Worm (Caenorhabditis elegans) whole organism, mixed stage, embryonic: Measurements from ENCODE around the gene adk-1.
A peak's percentile ranks its signal among the peaks of the same experiment; 100 is the strongest.
"Not testable (repeated sequence)": the region's sequence is repeated elsewhere in the genome, so short reads cannot be mapped to it uniquely, and the experiment has no call there.

Experiments
- M03D4.4 ChIP-seq: sonication (generic microtip); optimal IDR thresholded peaks from 2 replicates; lab custom pipeline; 2017; ENCODE audit warnings: mild to moderate bottlenecking, missing genetic modification characterization, missing compliant biosample characterization
- bed-3 ChIP-seq: fragments of 200-800 bp; sonication (Bioruptor generic); optimal IDR thresholded peaks from 3 replicates; lab custom pipeline; 2018; ENCODE audit warnings: mild to moderate bottlenecking, missing genetic modification characterization, moderate library complexity, missing compliant biosample characterization
- blmp-1 ChIP-seq: fragments of 150-350 bp; optimal IDR thresholded peaks from 2 replicates; lab custom pipeline; 2014; ENCODE audit warnings: missing biosample characterization, missing genetic modification characterization
- ceh-39 ChIP-seq: fragments of 150-350 bp; optimal IDR thresholded peaks from 2 replicates; lab custom pipeline; 2014; ENCODE audit warnings: missing biosample characterization, missing genetic modification characterization
- ceh-43 ChIP-seq: fragments of 200-800 bp; sonication (Bioruptor generic); optimal IDR thresholded peaks from 2 replicates; lab custom pipeline; 2018; ENCODE audit warnings: mild to moderate bottlenecking, missing genetic modification characterization, moderate library complexity, missing compliant biosample characterization
- ceh-83 ChIP-seq: fragments of 200-800 bp; sonication (Bioruptor generic); optimal IDR thresholded peaks from 2 replicates; lab custom pipeline; 2018; ENCODE audit warnings: mild to moderate bottlenecking, missing genetic modification characterization, missing compliant biosample characterization
- ces-1 ChIP-seq: fragments of 150-350 bp; optimal IDR thresholded peaks from 2 replicates; lab custom pipeline; 2014; ENCODE audit warnings: missing biosample characterization, missing genetic modification reagents, missing genetic modification characterization
- drap-1 ChIP-seq: fragments of 200-800 bp; sonication (Bioruptor generic); optimal IDR thresholded peaks from 3 replicates; lab custom pipeline; 2018; ENCODE audit warnings: mild to moderate bottlenecking, missing genetic modification characterization, missing compliant biosample characterization
- elt-1 ChIP-seq: sonication (generic microtip); optimal IDR thresholded peaks from 2 replicates; lab custom pipeline; 2017; ENCODE audit warnings: missing genetic modification characterization, mild to moderate bottlenecking, missing compliant biosample characterization, antibody characterized with exemption, moderate library complexity, borderline replicate concordance; ENCODE audit not compliant: insufficient read depth
- elt-3 ChIP-seq: fragments of 150-350 bp; optimal IDR thresholded peaks from 2 replicates; lab custom pipeline; 2014; ENCODE audit warnings: missing biosample characterization, missing genetic modification characterization
- flh-1 ChIP-seq: fragments of 200-800 bp; sonication (Bioruptor generic); optimal IDR thresholded peaks from 2 replicates; lab custom pipeline; 2018; ENCODE audit warnings: mild to moderate bottlenecking, missing genetic modification characterization, moderate library complexity, missing compliant biosample characterization
- ham-2 ChIP-seq: fragments of 200-800 bp; sonication (Bioruptor generic); optimal IDR thresholded peaks from 2 replicates; lab custom pipeline; 2018; ENCODE audit warnings: mild to moderate bottlenecking, missing genetic modification characterization, missing compliant biosample characterization
- hlh-1 ChIP-seq: fragments of 150-350 bp; optimal IDR thresholded peaks from 2 replicates; lab custom pipeline; 2014; ENCODE audit warnings: missing biosample characterization, missing genetic modification reagents, missing genetic modification characterization
- lin-13 ChIP-seq: fragments of 150-350 bp; optimal IDR thresholded peaks from 2 replicates; lab custom pipeline; 2014; ENCODE audit warnings: missing biosample characterization, missing genetic modification characterization
- lin-32 ChIP-seq: fragments of 200-800 bp; sonication (Bioruptor generic); optimal IDR thresholded peaks from 2 replicates; lab custom pipeline; 2018; ENCODE audit warnings: mild to moderate bottlenecking, missing genetic modification characterization, missing compliant biosample characterization
- lsy-2 ChIP-seq: fragments of 150-350 bp; optimal IDR thresholded peaks from 2 replicates; lab custom pipeline; 2014; ENCODE audit warnings: missing biosample characterization, missing genetic modification characterization
- mab-5 ChIP-seq: fragments of 150-350 bp; optimal IDR thresholded peaks from 2 replicates; lab custom pipeline; 2014; ENCODE audit warnings: missing biosample characterization, missing genetic modification characterization
- mep-1 ChIP-seq: fragments of 150-350 bp; optimal IDR thresholded peaks from 2 replicates; lab custom pipeline; 2017; ENCODE audit warnings: missing biosample characterization, missing genetic modification reagents, missing genetic modification characterization, inconsistent platforms
- mls-2 ChIP-seq: sonication (generic microtip); optimal IDR thresholded peaks from 2 replicates; lab custom pipeline; 2016; ENCODE audit warnings: mild to moderate bottlenecking, missing genetic modification characterization, moderate library complexity, missing compliant biosample characterization
- nhr-12 ChIP-seq: fragments of 150-350 bp; optimal IDR thresholded peaks from 2 replicates; lab custom pipeline; 2014; ENCODE audit warnings: missing biosample characterization, missing genetic modification characterization
- nhr-237 ChIP-seq: fragments of 150-350 bp; optimal IDR thresholded peaks from 2 replicates; lab custom pipeline; 2014; ENCODE audit warnings: missing biosample characterization, missing genetic modification characterization
- nhr-28 ChIP-seq: fragments of 150-350 bp; optimal IDR thresholded peaks from 2 replicates; lab custom pipeline; 2014; ENCODE audit warnings: missing biosample characterization, missing genetic modification characterization
- nhr-76 ChIP-seq: sonication (generic microtip); optimal IDR thresholded peaks from 2 replicates; lab custom pipeline; 2017; ENCODE audit warnings: missing biosample characterization, missing genetic modification characterization
- pha-4 ChIP-seq: fragments of 150-350 bp; optimal IDR thresholded peaks from 2 replicates; lab custom pipeline; 2018; ENCODE audit warnings: missing biosample characterization, missing genetic modification reagents, missing genetic modification characterization
- sem-2 ChIP-seq: fragments of 200-800 bp; sonication (Bioruptor generic); optimal IDR thresholded peaks from 2 replicates; lab custom pipeline; 2018; ENCODE audit warnings: mild to moderate bottlenecking, missing genetic modification characterization, missing compliant biosample characterization
- sptf-1 ChIP-seq: sonication (generic microtip); optimal IDR thresholded peaks from 2 replicates; lab custom pipeline; 2017; ENCODE audit warnings: mild to moderate bottlenecking, missing genetic modification characterization, moderate library complexity, missing compliant biosample characterization
- tbx-8 ChIP-seq: fragments of 200-800 bp; sonication (Bioruptor generic); optimal IDR thresholded peaks from 2 replicates; lab custom pipeline; 2018; ENCODE audit warnings: mild to moderate bottlenecking, missing genetic modification characterization, moderate library complexity, missing compliant biosample characterization
- unc-120 ChIP-seq: sonication (generic microtip); optimal IDR thresholded peaks from 2 replicates; lab custom pipeline; 2017; ENCODE audit warnings: missing genetic modification characterization, missing compliant biosample characterization; ENCODE audit not compliant: poor library complexity, severe bottlenecking
- unc-39 ChIP-seq: fragments of 150-350 bp; optimal IDR thresholded peaks from 2 replicates; lab custom pipeline; 2014; ENCODE audit warnings: missing biosample characterization, missing genetic modification characterization

The adk-1 gene

DNA sequence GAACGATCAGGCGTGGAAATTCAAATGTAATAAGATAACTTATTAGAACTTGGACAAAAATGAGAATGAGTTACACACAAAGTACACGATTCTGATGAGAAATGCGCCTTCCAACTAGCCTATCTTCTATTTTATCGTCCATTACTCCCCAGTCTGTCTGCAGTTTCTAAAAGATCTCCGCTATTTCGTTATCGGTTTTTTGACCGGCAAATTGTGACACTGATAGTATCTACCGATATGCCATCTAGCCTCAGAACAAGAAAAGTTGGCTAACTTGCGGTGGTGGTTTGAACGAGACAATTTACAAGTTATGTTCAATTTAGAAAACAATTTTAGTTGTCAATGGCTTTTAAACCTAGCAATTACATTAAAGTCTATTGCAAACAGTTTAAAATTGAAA, 916 bp upstream of the adk-1 start:
- peak; percentile 94 for TF ChIP-seq elt-1
- TF ChIP-seq sem-2 (GFP tag; lab: Kevin White, UChicago): no peak
- no peak for TF ChIP-seq lsy-2 (tag; lab: Kevin White, UChicago)
- peak; percentile 84 for TF ChIP-seq ham-2 (GFP tag; lab: Kevin White, UChicago)

DNA sequence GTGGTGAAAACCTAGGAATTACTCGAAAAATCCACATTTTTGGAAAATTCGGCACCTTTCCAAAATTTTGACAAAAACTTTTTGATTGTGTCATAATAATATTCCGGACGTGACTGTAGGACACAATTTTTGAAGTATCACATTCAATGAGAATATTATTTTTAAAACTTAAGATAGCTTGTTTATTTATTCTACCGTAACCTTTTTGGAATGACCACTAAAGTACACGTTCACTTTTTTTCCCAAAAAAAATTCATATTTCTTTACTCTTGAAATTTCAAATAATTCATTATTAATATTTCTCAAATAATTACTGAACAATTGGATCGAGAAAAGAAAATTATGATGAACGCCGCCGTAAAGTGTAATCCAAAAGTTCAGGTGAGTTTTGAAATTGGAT, 3.4 kb downstream of the adk-1 start, which contains the start of gene R07H5.9:
Gene R07H5.9, plus strand, starts transcription at position 301 of the 400 bp plus-strand sequence.
- TF ChIP-seq lin-32 (no peak), ceh-39 (no peak), hlh-1 (tag; lab: Kevin White, UChicago) (no peak), ham-2 (GFP tag; lab: Kevin White, UChicago) (no peak), lin-13 (tag; lab: Kevin White, UChicago) (no peak), nhr-12 (tag; lab: Kevin White, UChicago) (no peak), sem-2 (GFP tag; lab: Kevin White, UChicago) (no peak), mep-1 (no peak), nhr-28 (tag; lab: Kevin White, UChicago) (no peak), nhr-237 (tag; lab: Kevin White, UChicago) (no peak), ceh-43 (no peak), unc-39 (tag; lab: Kevin White, UChicago) (no peak), pha-4 (tag; lab: Kevin White, UChicago) (no peak), flh-1 (no peak), ces-1 (no peak), lsy-2 (tag; lab: Kevin White, UChicago) (no peak)

DNA sequence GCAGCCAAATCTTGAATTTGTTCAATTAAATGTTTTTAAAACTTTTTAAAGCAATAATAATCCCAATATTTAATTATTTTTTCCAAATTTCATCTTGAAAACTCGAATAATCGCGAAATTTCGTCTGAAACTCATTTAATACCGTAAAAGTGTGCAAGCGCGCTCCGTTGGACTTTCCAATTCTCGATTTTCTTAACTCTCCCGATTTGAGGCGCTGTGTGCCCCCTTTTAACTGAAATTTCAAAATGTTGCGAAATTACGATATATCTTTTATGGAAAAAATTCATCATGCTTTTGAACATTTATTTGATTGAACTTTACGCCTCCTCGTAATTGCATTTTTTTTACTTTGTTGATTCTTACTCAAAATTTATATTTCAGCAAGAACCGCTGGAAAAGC, 8.2 kb downstream of the adk-1 start, which contains the start of gene R07H5.11:
Gene R07H5.11, plus strand, starts transcription at position 380 of the 400 bp plus-strand sequence.
- TF ChIP-seq bed-3 (GFP tag; lab: Kevin White, UChicago); M03D4.4; flh-1: not testable (repeated sequence)
- TF ChIP-seq, all 35 proteins: peak for 0; not testable (repeated sequence) for 35

DNA sequence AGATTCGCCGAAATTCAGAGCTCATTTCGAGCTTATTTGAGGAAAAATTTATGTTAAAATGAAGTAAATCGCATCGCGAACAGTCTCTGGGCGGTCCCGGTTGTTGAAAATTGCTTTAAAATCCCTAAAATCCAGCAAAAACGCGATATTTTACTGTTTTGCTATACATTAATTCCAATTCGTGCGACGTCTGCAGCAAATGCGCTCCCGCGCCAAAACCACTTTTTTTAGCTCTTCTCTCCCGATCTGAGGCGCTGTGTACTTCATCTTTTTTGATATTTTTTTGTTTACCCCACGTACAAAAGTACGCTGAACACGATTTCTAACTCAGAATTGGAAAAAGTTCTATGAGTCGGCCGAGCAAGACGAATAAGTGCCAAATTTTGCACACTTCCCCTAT, 11.6 kb downstream of the adk-1 start, which contains the start of gene R07H5.16:
Gene R07H5.16, plus strand, starts transcription at position 348 of the 400 bp plus-strand sequence.
- not testable (repeated sequence) for TF ChIP-seq unc-39 (tag; lab: Kevin White, UChicago); ceh-83 (GFP tag; lab: Kevin White, UChicago); nhr-76 (tag; lab: Kevin White, UChicago)

DNA sequence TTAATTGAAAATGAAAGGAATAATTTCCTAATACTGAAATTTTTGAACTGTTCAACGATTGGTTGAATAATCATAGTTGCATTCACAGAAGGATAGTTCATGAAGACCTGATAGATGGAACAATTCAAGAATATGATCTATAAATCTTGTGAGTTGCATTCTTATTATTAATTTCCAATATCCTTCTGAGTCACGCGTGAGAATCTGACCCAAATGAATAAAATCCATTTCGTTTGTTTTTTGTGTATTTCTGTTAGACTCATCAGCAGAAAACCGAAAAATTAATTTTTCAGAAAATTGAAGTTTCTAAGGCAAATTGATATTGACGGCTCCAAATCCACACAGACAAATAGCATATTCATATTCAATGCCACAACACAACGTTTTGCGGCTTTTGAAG, 21.2 kb downstream of the adk-1 start, which contains the start of gene fbxb-79:
Gene fbxb-79, minus strand, starts transcription at position 101 of the 400 bp plus-strand sequence.
- TF ChIP-seq hlh-1 (tag; lab: Kevin White, UChicago): no peak
- TF ChIP-seq sptf-1 (tag; lab: Kevin White, UChicago): no peak
- TF ChIP-seq elt-1: no peak
- no peak for TF ChIP-seq unc-39 (tag; lab: Kevin White, UChicago)
- no peak for TF ChIP-seq nhr-28 (tag; lab: Kevin White, UChicago)
- TF ChIP-seq lin-32: no peak
- TF ChIP-seq drap-1 (GFP tag; lab: Kevin White, UChicago): no peak
- TF ChIP-seq ces-1: no peak
- TF ChIP-seq mls-2: no peak
- no peak for TF ChIP-seq mab-5 (tag; lab: Kevin White, UChicago)
- no peak for TF ChIP-seq nhr-237 (tag; lab: Kevin White, UChicago)
- no peak for TF ChIP-seq M03D4.4
- TF ChIP-seq elt-3 (tag; lab: Kevin White, UChicago): no peak
- TF ChIP-seq unc-120 (tag; lab: Kevin White, UChicago): no peak

DNA sequence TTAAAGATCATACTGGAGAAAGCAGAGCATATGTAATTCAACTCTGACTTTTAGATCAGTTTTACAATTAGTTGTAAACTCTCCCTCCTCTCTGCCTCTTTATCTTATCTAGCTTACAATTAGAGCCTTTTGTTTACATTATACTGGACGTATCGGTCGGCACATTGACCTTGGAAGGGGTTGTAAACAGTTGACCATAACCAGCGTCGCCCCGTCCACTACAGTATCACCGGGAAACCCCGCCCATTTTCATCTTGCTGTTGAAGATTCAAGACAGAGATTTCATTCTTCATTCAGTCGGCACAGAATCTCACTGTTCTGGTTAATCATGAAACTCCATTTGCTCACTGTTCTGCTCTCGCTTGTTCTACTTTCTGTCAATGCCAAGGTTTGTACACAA, 23.9 kb downstream of the adk-1 start, which contains the start of gene sdz-27:
Gene sdz-27, plus strand, starts transcription at position 301 of the 400 bp plus-strand sequence.
- TF ChIP-seq elt-1 (no peak), mls-2 (no peak), blmp-1 (tag; lab: Kevin White, UChicago) (no peak), tbx-8 (GFP tag; lab: Kevin White, UChicago) (no peak), ceh-43 (no peak)
